Fruit fly (Drosophila melanogaster): ENCODE data around the gene Trm7-32.

DNA sequence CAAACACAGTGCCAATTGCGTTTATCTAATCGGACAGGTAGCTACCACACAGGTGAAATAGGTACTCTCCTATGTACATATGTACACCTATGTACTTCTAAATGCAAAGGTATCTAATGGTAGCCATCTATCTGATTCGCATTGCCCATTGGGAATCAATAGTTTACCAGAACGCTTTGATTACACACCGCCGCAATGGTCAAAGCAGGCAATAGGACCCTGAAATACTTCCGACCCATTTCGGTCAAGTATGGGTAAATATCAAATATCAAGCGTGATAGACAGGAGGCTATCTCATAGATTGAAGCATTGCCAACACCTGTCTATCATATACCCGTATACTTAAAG, 31.8 kb upstream of the Trm7-32 start:
- no peak for TF ChIP-seq EcR (GFP tag; optimal IDR thresholded peaks at IDR 0.05)
- TF ChIP-seq Snoo (tag; optimal IDR thresholded peaks at IDR 0.05), result no peak
- TF ChIP-seq CG15710 (tag; optimal IDR thresholded peaks at IDR 0.05), result no peak
- no peak for TF ChIP-seq CG32121 (GFP tag; IDR thresholded peaks at IDR 0.05)
- TF ChIP-seq D1 (tag; optimal IDR thresholded peaks at IDR 0.05), result no peak
- TF ChIP-seq Pif1A (GFP tag; optimal IDR thresholded peaks at IDR 0.05), result no peak
- no peak for TF ChIP-seq CG17806 (tag; optimal IDR thresholded peaks at IDR 0.05)
- no peak for TF ChIP-seq gl (tag; optimal IDR thresholded peaks at IDR 0.05)
- no peak for TF ChIP-seq CG4496 (GFP tag; IDR thresholded peaks at IDR 0.05)
- no peak for TF ChIP-seq CG10348 (GFP tag; IDR thresholded peaks at IDR 0.05)
- TF ChIP-seq CG8159 (tag; optimal IDR thresholded peaks at IDR 0.05), result no peak
- TF ChIP-seq rn (GFP tag; IDR thresholded peaks at IDR 0.05), result no peak
- TF ChIP-seq CG34367 (tag; optimal IDR thresholded peaks at IDR 0.05), result no peak
- no peak for TF ChIP-seq CG8301 (tag; optimal IDR thresholded peaks at IDR 0.05)
